Worm (Caenorhabditis elegans) whole organism, late embryonic: ENCODE measurements around the gene Y73B6BL.29.

Experiments used
- ceh-34 ChIP-seq: sonication (generic microtip); optimal IDR thresholded peaks from 2 replicates; lab custom pipeline; 2016; ENCODE audit warnings: mild to moderate bottlenecking, missing genetic modification characterization, missing compliant biosample characterization
- ceh-9 ChIP-seq: sonication (generic microtip); optimal IDR thresholded peaks from 2 replicates; lab custom pipeline; 2016; ENCODE audit warnings: mild to moderate bottlenecking, missing genetic modification characterization, inconsistent platforms, missing compliant biosample characterization
- ets-4 ChIP-seq: sonication (generic microtip); optimal IDR thresholded peaks from 2 replicates; lab custom pipeline; 2016; ENCODE audit warnings: missing genetic modification characterization, missing compliant biosample characterization
- fkh-10 ChIP-seq: fragments of 150-350 bp; optimal IDR thresholded peaks from 2 replicates; lab custom pipeline; 2014; ENCODE audit warnings: missing biosample characterization, missing genetic modification reagents, missing genetic modification characterization
- hlh-8 ChIP-seq: sonication (generic microtip); optimal IDR thresholded peaks from 2 replicates; lab custom pipeline; 2016; ENCODE audit warnings: missing genotype, missing genetic modification characterization, missing compliant biosample characterization
- lin-11 ChIP-seq: fragments of 200-800 bp; sonication (Bioruptor generic); optimal IDR thresholded peaks from 2 replicates; lab custom pipeline; 2018; ENCODE audit warnings: mild to moderate bottlenecking, missing genetic modification characterization, missing compliant biosample characterization
- pax-1 ChIP-seq: fragments of 150-350 bp; optimal IDR thresholded peaks from 2 replicates; lab custom pipeline; 2014; ENCODE audit warnings: missing biosample characterization, missing genetic modification characterization
- pha-2 ChIP-seq: sonication (generic microtip); optimal IDR thresholded peaks from 2 replicates; lab custom pipeline; 2017; ENCODE audit warnings: mild to moderate bottlenecking, missing genetic modification characterization, missing compliant biosample characterization
- rnt-1 ChIP-seq: sonication (generic microtip); optimal IDR thresholded peaks from 2 replicates; lab custom pipeline; 2016; ENCODE audit warnings: missing genetic modification characterization, missing compliant biosample characterization
- tbx-2 ChIP-seq: sonication (generic microtip); optimal IDR thresholded peaks from 2 replicates; lab custom pipeline; 2016; ENCODE audit warnings: missing genetic modification characterization, missing compliant biosample characterization

ce11 chrIV:6365045-6365444, 43.3 kb downstream of the Y73B6BL.29 start, which contains the start of gene Y73B6BL.270:
- no peak for TF ChIP-seq tbx-2 (tag; lab: Kevin White, UChicago)
- no peak for TF ChIP-seq ceh-34 (tag; lab: Kevin White, UChicago)
- no peak for TF ChIP-seq fkh-10 (GFP tag; lab: Kevin White, UChicago)
- no peak for TF ChIP-seq lin-11 (tag; lab: Kevin White, UChicago)
- no peak for TF ChIP-seq pha-2
- TF ChIP-seq pax-1, result no peak
- TF ChIP-seq rnt-1 (tag; lab: Kevin White, UChicago), result no peak
- TF ChIP-seq ets-4 (tag; lab: Kevin White, UChicago), result no peak
- no peak for TF ChIP-seq ceh-9 (tag; lab: Kevin White, UChicago)
- no peak for TF ChIP-seq hlh-8 (tag; lab: Kevin White, UChicago)
